Fruit fly (Drosophila melanogaster): ENCODE measurements around the gene CG3982.

The CG3982 gene

DNA sequence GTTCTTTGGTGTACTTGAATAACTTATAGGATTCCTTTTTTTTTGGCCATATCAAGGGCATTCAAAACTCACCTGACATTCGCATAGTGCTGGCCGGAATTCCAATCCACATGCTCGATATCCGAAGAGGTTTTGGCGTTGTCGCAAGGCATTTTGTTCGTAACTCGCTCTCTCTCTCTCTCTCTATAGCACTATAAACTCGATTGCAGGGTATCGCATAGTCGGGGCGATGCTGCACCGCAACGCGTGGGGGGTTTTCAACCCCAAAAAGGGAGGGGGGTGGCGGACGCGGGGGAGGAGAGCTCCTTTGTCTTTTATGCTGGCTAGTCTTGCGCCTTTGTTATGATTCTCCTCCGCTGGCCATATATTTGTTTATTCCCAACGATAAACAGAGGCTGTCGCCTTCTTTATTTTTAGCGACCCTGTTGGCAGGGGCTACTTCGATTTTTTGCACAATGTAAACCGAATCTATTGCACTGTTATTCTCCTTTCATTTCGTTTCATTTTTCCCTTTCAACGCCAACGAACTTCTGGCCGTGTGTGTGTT, 18.7 kb downstream of the CG3982 start (continued):
- TF ChIP-seq otp (GFP tag; IDR thresholded peaks at IDR 0.05) (0 out of 3 replicates have a peak, but pooled peaks have one; percentile 38), slou (GFP tag; optimal IDR thresholded peaks at IDR 0.05) (no peak), Scr (GFP tag; IDR thresholded peaks at IDR 0.05; ENCODE audit: partially characterized antibody) (no peak), az2 (GFP tag; optimal IDR thresholded peaks at IDR 0.05) (no peak), CG5245 (GFP tag; optimal IDR thresholded peaks at IDR 0.05) (no peak), fd96Cb (tag; optimal IDR thresholded peaks at IDR 0.05) (no peak), Rfx (GFP tag; IDR thresholded peaks at IDR 0.05) (no peak), ERR (GFP tag; optimal IDR thresholded peaks at IDR 0.05) (no peak), sd (tag; optimal IDR thresholded peaks at IDR 0.05) (peak; percentile 30), repo (GFP tag; optimal IDR thresholded peaks at IDR 0.05) (no peak), Ets97D (GFP tag; optimal IDR thresholded peaks at IDR 0.05) (no peak), Trl (optimal IDR thresholded peaks at IDR 0.05) (peak; percentile 14 to 17), Trl (GFP tag; optimal IDR thresholded peaks at IDR 0.05) (no peak), Chrac-16 (GFP tag; optimal IDR thresholded peaks at IDR 0.05) (no peak), Bgb (GFP tag; IDR thresholded peaks at IDR 0.05; ENCODE audit: partially characterized antibody) (no peak), Doc3 (GFP tag; IDR thresholded peaks at IDR 0.05; ENCODE audit: partially characterized antibody) (no peak), CG18599 (GFP tag; optimal IDR thresholded peaks at IDR 0.05) (no peak), D19A (tag; optimal IDR thresholded peaks at IDR 0.05) (peak; percentile 85), CG7357 (GFP tag; IDR thresholded peaks at IDR 0.05) (peak; percentile 39; the same call in 1 of the 3 replicates), CG7987 (GFP tag; optimal IDR thresholded peaks at IDR 0.05) (no peak), dpn (GFP tag; optimal IDR thresholded peaks at IDR 0.05) (no peak), CG10462 (GFP tag; optimal IDR thresholded peaks at IDR 0.05) (no peak), CG11247 (GFP tag; IDR thresholded peaks at IDR 0.05) (0 out of 2 replicates have a peak, but pooled peaks have one; percentile 11), CG14441 (GFP tag; IDR thresholded peaks at IDR 0.05) (0 out of 2 replicates have a peak, but pooled peaks have one; percentile 8), ato (GFP tag; IDR thresholded peaks at IDR 0.05; ENCODE audit: partially characterized antibody) (no peak), CG9609 (GFP tag; optimal IDR thresholded peaks at IDR 0.05) (no peak), pan (optimal IDR thresholded peaks at IDR 0.05) (peak in 1 of 2 experiments; percentile 46), pan (GFP tag; optimal IDR thresholded peaks at IDR 0.05 in 1 of 2, IDR thresholded peaks at IDR 0.05 in 1 of 2) (peak in 1 of 2 experiments; percentile 7), CG8944 (GFP tag; optimal IDR thresholded peaks at IDR 0.05) (no peak), crp (GFP tag; optimal IDR thresholded peaks at IDR 0.05) (no peak), CG6654 (GFP tag; optimal IDR thresholded peaks at IDR 0.05) (no peak), row (GFP tag; IDR thresholded peaks at IDR 0.05) (peak; percentile 59), CG31224 (GFP tag; IDR thresholded peaks at IDR 0.05) (no peak), ap (GFP tag; IDR thresholded peaks at IDR 0.05) (no peak), CG10366 (GFP tag; IDR thresholded peaks at IDR 0.05) (no peak), CG43689 (GFP tag; IDR thresholded peaks at IDR 0.05) (no peak), CG7271 (tag; optimal IDR thresholded peaks at IDR 0.05) (no peak), cato (GFP tag; optimal IDR thresholded peaks at IDR 0.05; ENCODE audit: borderline replicate concordance) (no peak), amos (GFP tag; IDR thresholded peaks at IDR 0.05; ENCODE audit: partially characterized antibody) (no peak), D19B (GFP tag; optimal IDR thresholded peaks at IDR 0.05) (peak; percentile 90), cwo (GFP tag; optimal IDR thresholded peaks at IDR 0.05) (no peak), zen2 (GFP tag; IDR thresholded peaks at IDR 0.05; ENCODE audit: partially characterized antibody) (no peak), CG6813 (GFP tag; optimal IDR thresholded peaks at IDR 0.05) (no peak), CG34422 (GFP tag; IDR thresholded peaks at IDR 0.05) (0 out of 3 replicates have a peak, but pooled peaks have one; percentile 15), CG16779 (GFP tag; IDR thresholded peaks at IDR 0.05) (0 out of 2 replicates have a peak, but pooled peaks have one; percentile 20), CG33557 (GFP tag; optimal IDR thresholded peaks at IDR 0.05) (no peak), CG17385 (GFP tag; optimal IDR thresholded peaks at IDR 0.05) (no peak), CG14014 (GFP tag; IDR thresholded peaks at IDR 0.05) (no peak), CG18262 (tag; optimal IDR thresholded peaks at IDR 0.05) (peak; percentile 0), CG30431 (GFP tag; optimal IDR thresholded peaks at IDR 0.05) (no peak), Sin3A (optimal IDR thresholded peaks at IDR 0.05) (no peak)

Data from whole organism, embryonic.